Fruit fly (Drosophila melanogaster): ENCODE results near the gene CG43220.

The CG43220 gene

DNA sequence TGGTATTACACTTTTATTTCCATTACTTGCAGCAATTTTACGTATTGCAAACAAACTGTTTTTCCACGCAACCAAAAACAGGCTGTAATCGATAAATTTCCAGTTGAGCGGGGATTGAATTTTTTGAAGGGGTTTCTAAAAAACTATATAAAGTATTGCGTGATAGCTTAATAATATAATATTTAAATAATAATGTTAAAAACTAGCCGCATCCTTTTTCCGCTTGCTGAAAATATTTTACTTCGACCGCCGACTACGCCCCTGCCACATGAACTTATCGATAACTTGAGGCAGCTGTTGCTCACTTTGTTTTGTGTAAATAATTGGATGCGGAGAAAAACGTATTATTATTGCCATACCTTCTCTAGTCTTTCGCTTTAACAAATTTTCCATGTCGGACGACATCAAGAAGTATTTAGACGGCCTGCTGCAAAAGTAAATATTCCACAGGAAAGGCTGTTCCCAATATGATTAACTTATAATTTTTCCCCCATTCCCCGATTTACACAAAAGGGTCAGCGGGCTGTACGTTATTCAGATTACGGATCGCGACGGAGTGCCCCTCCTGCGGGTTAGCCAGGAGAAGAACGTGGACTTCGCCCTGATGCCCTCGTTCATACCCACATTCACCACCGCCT, 5.3 kb upstream of the CG43220 start, which contains the start of the genes fws and Lamtor3 (continued):
- TF ChIP-seq Mrtf (GFP tag; IDR thresholded peaks at IDR 0.05) = peak; percentile 99
- TF ChIP-seq CG4707 (GFP tag; optimal IDR thresholded peaks at IDR 0.05) = peak; percentile 87
- peak; percentile 95 for TF ChIP-seq org-1 (GFP tag; optimal IDR thresholded peaks at IDR 0.05)
- no peak for TF ChIP-seq bbx (GFP tag; IDR thresholded peaks at IDR 0.05; ENCODE audit: partially characterized antibody)
- peak; percentile 78 for TF ChIP-seq CG13287 (GFP tag; IDR thresholded peaks at IDR 0.05; ENCODE audit: partially characterized antibody)
- peak; percentile 95 for TF ChIP-seq psq (GFP tag; optimal IDR thresholded peaks at IDR 0.05)
- peak; percentile 74 for TF ChIP-seq CG12744 (GFP tag; optimal IDR thresholded peaks at IDR 0.05)
- TF ChIP-seq CG6813 (GFP tag; optimal IDR thresholded peaks at IDR 0.05) = peak; percentile 95
- TF ChIP-seq tup (GFP tag; optimal IDR thresholded peaks at IDR 0.05) = peak; percentile 86
- peak; percentile 98 for TF ChIP-seq CG3726 (GFP tag; IDR thresholded peaks at IDR 0.05)
- TF ChIP-seq Spps (tag; optimal IDR thresholded peaks at IDR 0.05) = peak; percentile 96
- TF ChIP-seq gt (GFP tag; IDR thresholded peaks at IDR 0.05) = peak; percentile 98
- peak; percentile 72 for TF ChIP-seq Side (GFP tag; optimal IDR thresholded peaks at IDR 0.05)
- TF ChIP-seq ro (GFP tag; IDR thresholded peaks at IDR 0.05) = peak; percentile 97
- TF ChIP-seq en (GFP tag; optimal IDR thresholded peaks at IDR 0.05) = peak; percentile 31
- peak; percentile 96 for TF ChIP-seq cato (GFP tag; optimal IDR thresholded peaks at IDR 0.05; ENCODE audit: borderline replicate concordance)
- TF ChIP-seq rib (GFP tag; IDR thresholded peaks at IDR 0.05) = peak; percentile 98
- TF ChIP-seq Fer2 (tag; optimal IDR thresholded peaks at IDR 0.05) = peak; percentile 96
- peak; percentile 94 for TF ChIP-seq schlank (tag; optimal IDR thresholded peaks at IDR 0.05)
- TF ChIP-seq ham (GFP tag; IDR thresholded peaks at IDR 0.05) = peak; percentile 96
- TF ChIP-seq Dref (GFP tag; IDR thresholded peaks at IDR 0.05) = peak; percentile 74
- TF ChIP-seq pnt (GFP tag; optimal IDR thresholded peaks at IDR 0.05) = peak; percentile 42
- peak; percentile 99 for TF ChIP-seq Oli (tag; optimal IDR thresholded peaks at IDR 0.05)
- peak; percentile 69 for TF ChIP-seq jumu (GFP tag; optimal IDR thresholded peaks at IDR 0.05)
- peak; percentile 100 for TF ChIP-seq MBD-R2 (GFP tag; IDR thresholded peaks at IDR 0.05)
- TF ChIP-seq Lim3 (GFP tag; IDR thresholded peaks at IDR 0.05) = peak; percentile 97
- peak; percentile 92 for TF ChIP-seq CG5245 (GFP tag; optimal IDR thresholded peaks at IDR 0.05)
- peak; percentile 99 for TF ChIP-seq CG2199 (GFP tag; IDR thresholded peaks at IDR 0.05)
- peak; percentile 100 for TF ChIP-seq Drgx (GFP tag; IDR thresholded peaks at IDR 0.05)
- peak; percentile 99 for TF ChIP-seq gsb (GFP tag; IDR thresholded peaks at IDR 0.05)
- TF ChIP-seq repo (GFP tag; optimal IDR thresholded peaks at IDR 0.05) = peak; percentile 53
- peak; percentile 74 for TF ChIP-seq CG11398 (GFP tag; optimal IDR thresholded peaks at IDR 0.05)
- peak; percentile 56 for TF ChIP-seq mirr (GFP tag; optimal IDR thresholded peaks at IDR 0.05)
- peak; percentile 33 for TF ChIP-seq CG4328 (GFP tag; optimal IDR thresholded peaks at IDR 0.05)
- peak; percentile 99 for TF ChIP-seq ken (GFP tag; IDR thresholded peaks at IDR 0.05)
- TF ChIP-seq D19B (GFP tag; optimal IDR thresholded peaks at IDR 0.05) = peak; percentile 96
- TF ChIP-seq Fer3 (tag; optimal IDR thresholded peaks at IDR 0.05) = peak; percentile 99
- TF ChIP-seq CG8290 (GFP tag; optimal IDR thresholded peaks at IDR 0.05) = peak; percentile 77
- TF ChIP-seq CG8290 (tag; optimal IDR thresholded peaks at IDR 0.05) = peak in 1 of 2 experiments; percentile 84
- peak; percentile 95 for TF ChIP-seq CG12769 (tag; optimal IDR thresholded peaks at IDR 0.05)
- TF ChIP-seq oc (tag; optimal IDR thresholded peaks at IDR 0.05) = peak; percentile 99
- TF ChIP-seq Hr51 (GFP tag; optimal IDR thresholded peaks at IDR 0.05) = peak; percentile 91 to 98
- TF ChIP-seq Dip2 (GFP tag; IDR thresholded peaks at IDR 0.05) = peak; percentile 80
- TF ChIP-seq E2f2 (GFP tag; IDR thresholded peaks at IDR 0.05) = peak; percentile 90
- peak; percentile 68 for TF ChIP-seq pum (GFP tag; optimal IDR thresholded peaks at IDR 0.05)
- peak; percentile 99 for TF ChIP-seq CG6272 (GFP tag; IDR thresholded peaks at IDR 0.05)
- no peak for TF ChIP-seq CG8478 (optimal IDR thresholded peaks at IDR 0.05)
- TF ChIP-seq CG7987 (GFP tag; optimal IDR thresholded peaks at IDR 0.05) = peak; percentile 95
- peak; percentile 37 for TF ChIP-seq Sry-δ (GFP tag; optimal IDR thresholded peaks at IDR 0.05)
- no peak for TF ChIP-seq usp (GFP tag; optimal IDR thresholded peaks at IDR 0.05)
- TF ChIP-seq ase (GFP tag; IDR thresholded peaks at IDR 0.05) = peak; percentile 100
